Fruit fly (Drosophila melanogaster): ENCODE results near the gene Uch-L5.
A peak's percentile ranks its signal among the peaks of the same experiment; 100 is the strongest.

Uch-L5 gene

DNA sequence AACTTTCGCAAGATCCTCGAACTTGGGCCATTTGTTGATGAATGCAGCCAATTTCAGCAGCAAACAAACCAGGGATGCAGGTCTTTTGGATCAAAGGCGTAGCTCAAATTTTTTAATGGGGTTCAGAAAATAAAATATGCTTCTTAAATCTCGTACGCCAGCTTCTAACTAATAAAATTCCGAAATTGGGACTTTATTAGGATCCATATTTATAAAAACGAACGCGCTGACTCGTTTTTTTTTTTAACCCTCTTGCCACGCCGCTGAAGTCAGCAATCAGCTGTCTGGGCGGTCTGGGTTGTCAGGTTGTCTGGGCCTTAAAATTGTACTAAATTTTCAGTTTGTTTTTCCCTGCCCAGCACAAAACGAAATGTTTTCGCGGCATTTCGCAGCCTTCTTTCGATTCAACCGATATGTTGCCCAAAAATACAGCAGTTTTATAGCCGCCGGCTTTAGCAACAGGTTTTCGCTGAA is 19.1 kb downstream of the Uch-L5 start, which contains the start of gene CG3437 (continued):
- TF ChIP-seq Hr51 (GFP tag; optimal IDR thresholded peaks at IDR 0.05) (peak; percentile 97 to 98), Bteb2 (GFP tag; optimal IDR thresholded peaks at IDR 0.05) (peak; percentile 98), CG8765 (GFP tag; IDR thresholded peaks at IDR 0.05) (peak; percentile 99), chm (GFP tag; IDR thresholded peaks at IDR 0.05) (peak; percentile 99), crol (GFP tag; IDR thresholded peaks at IDR 0.05) (peak; percentile 85), CG10274 (GFP tag; optimal IDR thresholded peaks at IDR 0.05) (peak; percentile 93), cad (GFP tag; optimal IDR thresholded peaks at IDR 0.05) (no peak), phol (tag; optimal IDR thresholded peaks at IDR 0.05) (peak; percentile 100), Oaz (GFP tag; IDR thresholded peaks at IDR 0.05) (peak; percentile 98), CG17802 (tag; optimal IDR thresholded peaks at IDR 0.05) (peak; percentile 93), CG9215 (GFP tag; IDR thresholded peaks at IDR 0.05) (peak; percentile 99), luna (GFP tag; optimal IDR thresholded peaks at IDR 0.05) (peak; percentile 90), Ssrp (tag; optimal IDR thresholded peaks at IDR 0.05) (peak; percentile 98), Nf-YA (GFP tag; IDR thresholded peaks at IDR 0.05) (peak; percentile 98), fd3F (GFP tag; optimal IDR thresholded peaks at IDR 0.05) (peak; percentile 98), D19A (tag; optimal IDR thresholded peaks at IDR 0.05) (peak; percentile 85), CG30431 (GFP tag; optimal IDR thresholded peaks at IDR 0.05) (peak; percentile 98), CG17385 (GFP tag; optimal IDR thresholded peaks at IDR 0.05) (peak; percentile 98), kay (GFP tag; optimal IDR thresholded peaks at IDR 0.05) (peak; percentile 88), bigmax (GFP tag; optimal IDR thresholded peaks at IDR 0.05) (peak; percentile 77), CG4424 (GFP tag; optimal IDR thresholded peaks at IDR 0.05) (peak; percentile 98), p53 (GFP tag; optimal IDR thresholded peaks at IDR 0.05) (peak; percentile 95), CG10654 (GFP tag; optimal IDR thresholded peaks at IDR 0.05) (peak; percentile 98), ken (GFP tag; IDR thresholded peaks at IDR 0.05) (peak; percentile 99), CG10462 (GFP tag; optimal IDR thresholded peaks at IDR 0.05) (peak; percentile 97), CG2129 (GFP tag; IDR thresholded peaks at IDR 0.05; ENCODE audit: partially characterized antibody) (0 out of 2 replicates have a peak, but pooled peaks have one; percentile 11), danr (GFP tag; IDR thresholded peaks at IDR 0.05) (peak; percentile 99), grau (tag; optimal IDR thresholded peaks at IDR 0.05) (peak; percentile 97), Hr39 (optimal IDR thresholded peaks at IDR 0.05) (no peak), CG7786 (GFP tag; optimal IDR thresholded peaks at IDR 0.05) (peak; percentile 99), grn (GFP tag; optimal IDR thresholded peaks at IDR 0.05) (peak; percentile 80), Hmr (GFP tag; optimal IDR thresholded peaks at IDR 0.05) (peak; percentile 98), pros (GFP tag; optimal IDR thresholded peaks at IDR 0.05) (peak; percentile 76), Dad (GFP tag; optimal IDR thresholded peaks at IDR 0.05) (peak; percentile 99), CG7987 (GFP tag; optimal IDR thresholded peaks at IDR 0.05) (peak; percentile 97), fd102C (GFP tag; optimal IDR thresholded peaks at IDR 0.05) (peak; percentile 82), CG17568 (GFP tag; optimal IDR thresholded peaks at IDR 0.05) (peak; percentile 98), Hr78 (GFP tag; optimal IDR thresholded peaks at IDR 0.05) (peak in 1 of 2 experiments; percentile 86), mld (GFP tag; IDR thresholded peaks at IDR 0.05; ENCODE audit: partially characterized antibody) (no peak), Adf1 (GFP tag; IDR thresholded peaks at IDR 0.05) (peak; percentile 90), bowl (GFP tag; IDR thresholded peaks at IDR 0.05) (peak; percentile 98), hth (optimal IDR thresholded peaks at IDR 0.05) (no peak), lilli (GFP tag; optimal IDR thresholded peaks at IDR 0.05) (peak; percentile 99), Sry-δ (GFP tag; optimal IDR thresholded peaks at IDR 0.05) (peak; percentile 78), CG12942 (GFP tag; optimal IDR thresholded peaks at IDR 0.05) (peak; percentile 98), CG16779 (GFP tag; IDR thresholded peaks at IDR 0.05) (peak; percentile 99), exex (tag; optimal IDR thresholded peaks at IDR 0.05) (peak; percentile 93), CG4617 (GFP tag; optimal IDR thresholded peaks at IDR 0.05; ENCODE audit: borderline replicate concordance) (peak; percentile 98), CG1602 (GFP tag; optimal IDR thresholded peaks at IDR 0.05) (peak; percentile 99), CG13287 (GFP tag; IDR thresholded peaks at IDR 0.05; ENCODE audit: partially characterized antibody) (peak; percentile 58; the same call in 1 of the 2 replicates), yki (optimal IDR thresholded peaks at IDR 0.05) (no peak)
